Worm (Caenorhabditis elegans): Measurements from ENCODE around the gene Y55B1BR.6.

DNA sequence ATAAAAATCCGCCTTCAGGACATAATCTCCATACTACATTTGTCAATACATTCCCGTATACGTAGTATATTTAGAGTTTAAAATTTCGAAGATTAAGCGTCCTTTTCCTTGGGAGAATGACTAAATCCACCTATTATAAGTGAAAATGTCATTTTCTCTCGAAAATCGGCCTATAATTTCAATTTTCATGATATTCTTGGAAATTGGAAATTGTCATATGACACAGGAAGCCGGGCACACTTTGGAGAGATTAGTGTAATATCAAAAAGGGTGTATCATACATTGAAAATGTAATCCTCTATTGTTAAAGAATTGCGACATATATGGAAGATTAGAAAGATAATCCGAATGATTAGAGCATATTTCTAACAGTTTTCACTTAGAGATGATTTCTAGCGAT lies 19.1 kb upstream of the Y55B1BR.6 start:
- TF ChIP-seq tbx-2 (tag; optimal IDR thresholded peaks at IDR 0.05) (no peak), fkh-6 (tag; optimal IDR thresholded peaks at IDR 0.05) (no peak), unc-3 (GFP tag; conservative IDR thresholded peaks at IDR 0.05) (no peak), unc-3 (tag; optimal IDR thresholded peaks at IDR 0.05) (no peak)

Measured in whole organism, late embryonic.